Worm (Caenorhabditis elegans) whole organism, L1 larva: ENCODE measurements around the gene F22E12.3.

Source experiments
- lir-3 ChIP-seq: sonication (generic microtip); optimal IDR thresholded peaks from 2 replicates; lab custom pipeline; 2016; ENCODE audit warnings: mild to moderate bottlenecking, missing genetic modification characterization, moderate library complexity, missing compliant biosample characterization; ENCODE audit not compliant: poor library complexity
- mab-9 ChIP-seq: fragments of 200-800 bp; sonication (Bioruptor generic); IDR thresholded peaks from 2 replicates; pipeline ENCODE4 v1.3.6; 2022; ENCODE audit warnings: missing genetic modification reagents, missing genetic modification characterization, missing compliant biosample characterization

DNA sequence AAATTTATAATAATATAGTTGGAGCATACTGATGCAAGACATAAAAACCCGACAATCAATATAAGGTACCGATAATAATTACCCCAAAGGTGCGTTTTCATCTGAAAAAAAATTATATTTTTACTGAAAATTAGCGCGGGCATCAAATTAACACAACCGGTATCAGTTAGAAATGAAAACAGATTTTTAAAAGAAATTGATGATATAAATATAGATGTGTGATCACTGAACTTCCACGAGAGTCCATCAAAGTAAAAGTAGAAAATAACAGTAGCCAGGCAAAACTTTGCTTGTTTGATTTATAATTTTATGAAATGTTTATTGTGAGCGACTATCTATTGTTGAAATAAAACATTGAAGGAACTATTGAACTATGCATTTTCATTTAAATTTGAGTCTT, 38.1 kb upstream of the F22E12.3 start, which contains the start of gene C35A5.3:
- TF ChIP-seq mab-9 (GFP tag; lab: Robert Waterston, UW), result no peak
- TF ChIP-seq lir-3, result no peak
